Worm (Caenorhabditis elegans) whole organism, L1 larva: ENCODE measurements around the gene rom-2.

Source experiments
- C16A3.4 ChIP-seq: fragments of 150-350 bp; optimal IDR thresholded peaks from 2 replicates; lab custom pipeline; 2014; ENCODE audit warnings: missing biosample characterization, missing genetic modification characterization
- C34B4.2 ChIP-seq: sonication (generic microtip); optimal IDR thresholded peaks from 2 replicates; lab custom pipeline; 2017; ENCODE audit warnings: mild to moderate bottlenecking, missing genetic modification characterization, missing compliant biosample characterization
- alr-1 ChIP-seq: fragments of 200-800 bp; sonication (Bioruptor generic); optimal IDR thresholded peaks from 2 replicates; lab custom pipeline; 2018; ENCODE audit warnings: borderline replicate concordance, mild to moderate bottlenecking, missing genetic modification characterization, missing compliant biosample characterization
- ceh-63 ChIP-seq: fragments of 200-800 bp; sonication (Bioruptor generic); optimal IDR thresholded peaks from 2 replicates; lab custom pipeline; 2018; ENCODE audit warnings: mild to moderate bottlenecking, missing genetic modification characterization, missing compliant biosample characterization
- ceh-8 ChIP-seq: fragments of 200-800 bp; sonication (Bioruptor generic); optimal IDR thresholded peaks from 2 replicates; lab custom pipeline; 2018; ENCODE audit warnings: mild to moderate bottlenecking, missing genetic modification characterization, moderate library complexity, missing compliant biosample characterization
- ceh-82 ChIP-seq, 3 experiments: fragments of 150-350 bp in 1 of 3; sonication (generic microtip) in 2 of 3; optimal IDR thresholded peaks; 2 replicates each; lab custom pipeline; 2014 to 2017; ENCODE audit warnings: missing biosample characterization in 3 of 3, missing genetic modification characterization in 3 of 3
- ceh-88 ChIP-seq: fragments of 200-800 bp; sonication (Bioruptor generic); IDR thresholded peaks from 2 replicates; pipeline ENCODE4 v1.3.6; 2022; ENCODE audit warnings: missing genetic modification characterization, missing compliant biosample characterization
- ceh-90 ChIP-seq: sonication (generic microtip); optimal IDR thresholded peaks from 2 replicates; lab custom pipeline; 2016; ENCODE audit warnings: missing genetic modification characterization, missing compliant biosample characterization
- ces-1 ChIP-seq: fragments of 150-350 bp; optimal IDR thresholded peaks from 2 replicates; lab custom pipeline; 2014; ENCODE audit warnings: missing biosample characterization, missing genetic modification reagents, missing genetic modification characterization
- efl-1 ChIP-seq, 4 experiments: fragments of 150-350 bp; optimal IDR thresholded peaks in 3 of 4; peaks in 1 of 4; 1 replicate in 1 of 4; 2 replicates in 3 of 4; lab custom pipeline; 2014; ENCODE audit warnings: missing biosample characterization in 2 of 4, missing genetic modification characterization in 2 of 4, missing genetic modification reagents in 2 of 4
- efl-3 ChIP-seq: fragments of 200-800 bp; sonication (Bioruptor generic); optimal IDR thresholded peaks from 2 replicates; lab custom pipeline; 2018; ENCODE audit warnings: mild to moderate bottlenecking, missing genetic modification characterization, missing compliant biosample characterization
- egl-13 ChIP-seq: sonication (generic microtip); optimal IDR thresholded peaks from 2 replicates; lab custom pipeline; 2016; ENCODE audit warnings: missing genotype, missing genetic modification reagents, missing genetic modification characterization, missing compliant biosample characterization
- ets-5 ChIP-seq: fragments of 200-800 bp; sonication (Bioruptor generic); IDR thresholded peaks from 2 replicates; pipeline ENCODE4 v1.3.6; 2022; ENCODE audit warnings: missing genetic modification characterization, missing compliant biosample characterization
- fkh-8 ChIP-seq: sonication (generic microtip); optimal IDR thresholded peaks from 2 replicates; lab custom pipeline; 2016; ENCODE audit warnings: mild to moderate bottlenecking, missing genetic modification characterization, missing compliant biosample characterization
- hlh-17 ChIP-seq: fragments of 200-800 bp; sonication (Bioruptor generic); optimal IDR thresholded peaks from 2 replicates; lab custom pipeline; 2018; ENCODE audit warnings: missing genetic modification characterization, mild to moderate bottlenecking, missing compliant biosample characterization, moderate library complexity, borderline replicate concordance
- hlh-4 ChIP-seq: sonication (generic microtip); optimal IDR thresholded peaks from 2 replicates; lab custom pipeline; 2016; ENCODE audit warnings: mild to moderate bottlenecking, missing genetic modification characterization, missing compliant biosample characterization
- irx-1 ChIP-seq: sonication (generic microtip); optimal IDR thresholded peaks from 2 replicates; lab custom pipeline; 2016; ENCODE audit warnings: missing genetic modification characterization, missing compliant biosample characterization
- isw-1 ChIP-seq: fragments of 200-800 bp; sonication (Bioruptor generic); IDR thresholded peaks from 2 replicates; pipeline ENCODE4 v1.3.6; 2022; ENCODE audit warnings: missing genetic modification characterization, missing compliant biosample characterization
- jun-1 ChIP-seq: fragments of 150-350 bp; optimal IDR thresholded peaks from 2 replicates; lab custom pipeline; 2014; ENCODE audit warnings: missing biosample characterization, missing genetic modification reagents, missing genetic modification characterization
- lin-14 ChIP-seq: fragments of 200-800 bp; sonication (Bioruptor generic); optimal IDR thresholded peaks from 2 replicates; lab custom pipeline; 2018; ENCODE audit warnings: mild to moderate bottlenecking, missing genetic modification characterization, moderate library complexity, missing compliant biosample characterization
- lin-35 ChIP-seq, 2 experiments: fragments of 150-350 bp; optimal IDR thresholded peaks; 2 replicates each; lab custom pipeline; 2014; ENCODE audit warnings: missing biosample characterization in 2 of 2, missing genetic modification characterization in 2 of 2, missing genetic modification reagents in 2 of 2
- lir-3 ChIP-seq: sonication (generic microtip); optimal IDR thresholded peaks from 2 replicates; lab custom pipeline; 2016; ENCODE audit warnings: mild to moderate bottlenecking, missing genetic modification characterization, moderate library complexity, missing compliant biosample characterization; ENCODE audit not compliant: poor library complexity
- lsy-2 ChIP-seq, 2 experiments: fragments of 150-350 bp; optimal IDR thresholded peaks; 2 replicates each; lab custom pipeline; 2014; ENCODE audit warnings: missing biosample characterization in 2 of 2, missing genetic modification characterization in 2 of 2
- mab-9 ChIP-seq: fragments of 200-800 bp; sonication (Bioruptor generic); IDR thresholded peaks from 2 replicates; pipeline ENCODE4 v1.3.6; 2022; ENCODE audit warnings: missing genetic modification reagents, missing genetic modification characterization, missing compliant biosample characterization
- mdl-1 ChIP-seq, 2 experiments: fragments of 150-350 bp; optimal IDR thresholded peaks; 2 replicates each; lab custom pipeline; 2014 to 2017; ENCODE audit warnings: missing biosample characterization in 2 of 2, missing genetic modification characterization in 2 of 2, inconsistent platforms in 1 of 2
- mep-1 ChIP-seq: fragments of 150-350 bp; optimal IDR thresholded peaks from 2 replicates; lab custom pipeline; 2014; ENCODE audit warnings: missing biosample characterization, missing genetic modification characterization
- nhr-11 ChIP-seq: fragments of 150-350 bp; optimal IDR thresholded peaks from 2 replicates; lab custom pipeline; 2014; ENCODE audit warnings: missing biosample characterization, missing genetic modification characterization
- nhr-19 ChIP-seq: fragments of 200-800 bp; sonication (Bioruptor generic); conservative IDR thresholded peaks from 2 replicates; pipeline ENCODE4 v1.3.6; 2022; ENCODE audit warnings: missing genetic modification characterization, missing compliant biosample characterization
- nhr-237 ChIP-seq: fragments of 150-350 bp; optimal IDR thresholded peaks from 2 replicates; lab custom pipeline; 2014; ENCODE audit warnings: missing biosample characterization, missing genetic modification characterization
- nhr-47 ChIP-seq: sonication (generic microtip); optimal IDR thresholded peaks from 2 replicates; lab custom pipeline; 2016; ENCODE audit warnings: mild to moderate bottlenecking, missing genetic modification characterization, moderate library complexity, missing compliant biosample characterization
- nhr-77 ChIP-seq: fragments of 150-350 bp; optimal IDR thresholded peaks from 2 replicates; lab custom pipeline; 2014; ENCODE audit warnings: missing biosample characterization, missing genetic modification characterization
- nhr-85 ChIP-seq: sonication (generic microtip); peaks from one replicate; lab custom pipeline; 2016; ENCODE audit warnings: missing genetic modification characterization, inconsistent platforms, missing compliant biosample characterization
- pag-3 ChIP-seq: sonication (generic microtip); optimal IDR thresholded peaks from 2 replicates; lab custom pipeline; 2017; ENCODE audit warnings: missing genetic modification characterization, mild to moderate bottlenecking, missing compliant biosample characterization, antibody characterized with exemption, borderline replicate concordance; ENCODE audit not compliant: insufficient read depth
- pqm-1 ChIP-seq: sonication (generic microtip); optimal IDR thresholded peaks from 3 replicates; lab custom pipeline; 2017; ENCODE audit warnings: missing biosample characterization, missing genetic modification characterization
- rnt-1 ChIP-seq: sonication (generic microtip); optimal IDR thresholded peaks from 2 replicates; lab custom pipeline; 2016; ENCODE audit warnings: mild to moderate bottlenecking, missing genetic modification characterization, moderate library complexity, missing compliant biosample characterization
- sox-4 ChIP-seq: sonication (generic microtip); optimal IDR thresholded peaks from 2 replicates; lab custom pipeline; 2016; ENCODE audit warnings: missing genetic modification characterization, missing compliant biosample characterization
- sptf-1 ChIP-seq: fragments of 150-350 bp; optimal IDR thresholded peaks from 2 replicates; lab custom pipeline; 2014; ENCODE audit warnings: missing biosample characterization, missing genetic modification characterization
- sup-37 ChIP-seq: fragments of 200-800 bp; sonication (Bioruptor generic); optimal IDR thresholded peaks from 2 replicates; lab custom pipeline; 2018; ENCODE audit warnings: mild to moderate bottlenecking, missing genetic modification characterization, missing compliant biosample characterization
- tbx-2 ChIP-seq: sonication (generic microtip); optimal IDR thresholded peaks from 2 replicates; lab custom pipeline; 2016; ENCODE audit warnings: missing genetic modification characterization, missing compliant biosample characterization
- unc-130 ChIP-seq: fragments of 150-350 bp; optimal IDR thresholded peaks from 2 replicates; lab custom pipeline; 2017; ENCODE audit warnings: missing biosample characterization, missing genetic modification characterization, inconsistent platforms
- unc-30 ChIP-seq: sonication (generic microtip); optimal IDR thresholded peaks from 2 replicates; lab custom pipeline; 2017; ENCODE audit warnings: missing biosample characterization, missing genetic modification characterization
- unc-62 ChIP-seq: fragments of 150-350 bp; optimal IDR thresholded peaks from 2 replicates; lab custom pipeline; 2014; ENCODE audit warnings: missing biosample characterization, missing genetic modification reagents, missing genetic modification characterization
- unc-98 ChIP-seq: fragments of 200-800 bp; sonication (Bioruptor generic); IDR thresholded peaks from 2 replicates; pipeline ENCODE4 v1.3.6; 2022; ENCODE audit warnings: missing genetic modification characterization, missing compliant biosample characterization
- vab-15 ChIP-seq: sonication (generic microtip); optimal IDR thresholded peaks from 2 replicates; lab custom pipeline; 2017; ENCODE audit warnings: missing genotype, mild to moderate bottlenecking, missing genetic modification characterization, missing compliant biosample characterization
- xbp-1 ChIP-seq: sonication (generic microtip); optimal IDR thresholded peaks from 2 replicates; lab custom pipeline; 2016; ENCODE audit warnings: missing genetic modification characterization, missing compliant biosample characterization
- zip-4 ChIP-seq: fragments of 200-800 bp; sonication (Bioruptor generic); optimal IDR thresholded peaks from 2 replicates; lab custom pipeline; 2018; ENCODE audit warnings: mild to moderate bottlenecking, missing genetic modification characterization, moderate library complexity, missing compliant biosample characterization

The rom-2 gene

ce11 chrIII:9616426-9616825, 21.0 kb upstream of the rom-2 start, which contains the start of gene hcp-3 (continued):
- TF ChIP-seq pag-3 (no peak), hlh-4 (tag; lab: Kevin White, UChicago) (no peak), ceh-82 (tag; optimal IDR thresholded peaks at IDR 0.05; lab: Kevin White, UChicago) (peak in 1 of 3 experiments; percentile 62), ceh-88 (GFP tag; lab: Robert Waterston, UW) (no peak), nhr-237 (tag; lab: Kevin White, UChicago) (no peak), C16A3.4 (tag; lab: Kevin White, UChicago) (peak; percentile 54), ces-1 (GFP tag; lab: Kevin White, UChicago) (no peak), irx-1 (tag; lab: Kevin White, UChicago) (peak; percentile 15), sup-37 (GFP tag; lab: Kevin White, UChicago) (no peak), unc-98 (no peak), unc-62 (GFP tag; lab: Kevin White, UChicago) (no peak), unc-130 (tag; lab: Kevin White, UChicago) (peak; percentile 68), pqm-1 (no peak), vab-15 (tag; lab: Kevin White, UChicago) (no peak), mab-9 (GFP tag; lab: Robert Waterston, UW) (no peak), xbp-1 (tag; lab: Kevin White, UChicago) (peak; percentile 50), nhr-77 (no peak), nhr-85 (tag; lab: Kevin White, UChicago) (no peak), sptf-1 (no peak), rnt-1 (tag; lab: Kevin White, UChicago) (peak; percentile 43), hlh-17 (GFP tag; lab: Kevin White, UChicago) (no peak), nhr-47 (peak; percentile 56), tbx-2 (tag; lab: Kevin White, UChicago) (peak; percentile 51), lir-3 (no peak), efl-3 (GFP tag; lab: Kevin White, UChicago) (no peak), egl-13 (tag; lab: Kevin White, UChicago) (no peak), ceh-90 (tag; lab: Kevin White, UChicago) (no peak), isw-1 (GFP tag; lab: Robert Waterston, UW) (no peak), ceh-63 (GFP tag; lab: Kevin White, UChicago) (no peak), efl-1 (optimal IDR thresholded peaks at IDR 0.05; lab: Kevin White, UChicago) (peak; percentile 68 to 86), efl-1 (GFP tag; optimal IDR thresholded peaks at IDR 0.05 in 1 of 2; lab: Kevin White, UChicago) (peak; percentile 88 to 98), zip-4 (GFP tag; lab: Kevin White, UChicago) (no peak), ceh-8 (GFP tag; lab: Kevin White, UChicago) (no peak), alr-1 (tag; lab: Kevin White, UChicago) (no peak), lin-14 (peak; percentile 53), ets-5 (no peak), nhr-11 (no peak), lin-35 (GFP tag; optimal IDR thresholded peaks at IDR 0.05; lab: Kevin White, UChicago) (peak; percentile 83 to 91), jun-1 (tag; lab: Kevin White, UChicago) (no peak), nhr-19 (GFP tag; lab: Robert Waterston, UW) (no peak), C34B4.2 (tag; lab: Kevin White, UChicago) (no peak), fkh-8 (no peak), mdl-1 (tag; optimal IDR thresholded peaks at IDR 0.05; lab: Kevin White, UChicago) (peak in 1 of 2 experiments; percentile 56), mep-1 (tag; lab: Kevin White, UChicago) (peak; percentile 43), unc-30 (no peak), sox-4 (tag; lab: Kevin White, UChicago) (no peak), lsy-2 (tag; optimal IDR thresholded peaks at IDR 0.05; lab: Kevin White, UChicago) (peak; percentile 54 to 71)
